Worm (Caenorhabditis elegans): ENCODE results near the gene Y60C6A.3.

Gene Y60C6A.3

DNA sequence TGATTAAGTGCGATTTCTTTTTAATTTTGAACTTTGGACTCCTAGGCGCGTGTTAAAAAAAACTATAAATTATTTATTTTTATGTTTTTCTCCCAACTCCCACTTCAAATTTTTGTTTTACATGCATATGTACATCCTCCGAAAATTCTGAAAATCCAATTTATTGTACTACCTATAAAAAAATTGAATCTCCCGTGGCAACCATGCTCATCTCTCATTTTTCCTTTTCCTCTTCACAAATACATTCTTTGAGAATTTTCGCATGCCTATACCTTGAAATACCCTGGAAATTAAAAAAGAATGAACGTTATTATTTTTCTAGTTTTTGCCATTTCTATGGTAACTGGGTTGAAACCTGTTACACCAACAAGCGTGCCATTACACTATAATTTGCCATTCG, 3.2 kb downstream of the Y60C6A.3 start, which contains the start of gene R02F11.10:
Gene R02F11.10 (plus strand): TSS at position 301 of the 400 bp plus-strand sequence.
- no peak for TF ChIP-seq T23F11.4 (GFP tag; optimal IDR thresholded peaks at IDR 0.05)
- no peak for TF ChIP-seq zip-5 (tag; optimal IDR thresholded peaks at IDR 0.05)
- TF ChIP-seq madf-2 (tag; optimal IDR thresholded peaks at IDR 0.05), result no peak
- TF ChIP-seq pros-1 (tag; optimal IDR thresholded peaks at IDR 0.05), result no peak
- no peak for TF ChIP-seq ceh-30 (tag; optimal IDR thresholded peaks at IDR 0.05)
- no peak for TF ChIP-seq che-1 (tag; optimal IDR thresholded peaks at IDR 0.05)
- no peak for TF ChIP-seq hlh-8 (tag; optimal IDR thresholded peaks at IDR 0.05)
- TF ChIP-seq ceh-45 (GFP tag; IDR thresholded peaks at IDR 0.05), result no peak
- TF ChIP-seq ceh-34 (tag; optimal IDR thresholded peaks at IDR 0.05), result no peak
- TF ChIP-seq unc-42 (tag; optimal IDR thresholded peaks at IDR 0.05), result no peak
- TF ChIP-seq ref-2 (tag; optimal IDR thresholded peaks at IDR 0.05), result no peak
- TF ChIP-seq sdc-2 (tag; optimal IDR thresholded peaks at IDR 0.05), result no peak
- TF ChIP-seq fkh-10 (GFP tag; optimal IDR thresholded peaks at IDR 0.05), result no peak
- TF ChIP-seq ahr-1 (tag; optimal IDR thresholded peaks at IDR 0.05), result no peak
- TF ChIP-seq dve-1 (tag; optimal IDR thresholded peaks at IDR 0.05), result no peak
- no peak for TF ChIP-seq C08G9.2 (tag; optimal IDR thresholded peaks at IDR 0.05)
- no peak for TF ChIP-seq npax-4 (tag; optimal IDR thresholded peaks at IDR 0.05)

DNA sequence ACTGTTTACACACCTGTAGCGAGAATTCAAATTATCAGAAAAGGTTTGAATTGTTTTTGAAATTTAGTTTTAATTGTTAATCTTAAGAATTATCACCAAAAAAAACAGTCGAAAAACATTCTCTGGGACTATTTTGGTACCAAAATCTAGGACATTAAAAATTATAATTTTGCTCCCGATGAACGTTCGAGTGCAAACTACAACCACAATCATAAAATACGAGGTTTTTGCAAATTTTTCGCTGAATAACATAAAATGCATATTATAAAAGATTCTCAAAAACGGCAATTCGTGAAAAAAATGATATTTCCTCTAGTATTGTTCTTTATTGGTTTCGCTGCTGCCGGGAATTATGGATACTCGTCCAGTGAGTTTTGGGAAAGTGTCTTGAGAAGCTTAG, 4.8 kb downstream of the Y60C6A.3 start, which contains the start of gene R02F11.12:
Gene R02F11.12 (plus strand): TSS at position 301 of the 400 bp plus-strand sequence.
- TF ChIP-seq ets-4 (tag; optimal IDR thresholded peaks at IDR 0.05) (no peak), zip-5 (tag; optimal IDR thresholded peaks at IDR 0.05) (no peak), ama-1 (optimal IDR thresholded peaks at IDR 0.05) (no peak), madf-2 (tag; optimal IDR thresholded peaks at IDR 0.05) (no peak), pat-9 (tag; optimal IDR thresholded peaks at IDR 0.05) (no peak), che-1 (tag; optimal IDR thresholded peaks at IDR 0.05) (no peak), dmd-4 (tag; optimal IDR thresholded peaks at IDR 0.05; ENCODE audit: borderline replicate concordance) (no peak), unc-42 (tag; optimal IDR thresholded peaks at IDR 0.05) (no peak), C38D4.7 (GFP tag; optimal IDR thresholded peaks at IDR 0.05) (no peak), ref-2 (tag; optimal IDR thresholded peaks at IDR 0.05) (no peak), rnt-1 (tag; optimal IDR thresholded peaks at IDR 0.05) (no peak), F13H6.1 (tag; optimal IDR thresholded peaks at IDR 0.05) (no peak), ceh-48 (tag; optimal IDR thresholded peaks at IDR 0.05) (no peak)

DNA sequence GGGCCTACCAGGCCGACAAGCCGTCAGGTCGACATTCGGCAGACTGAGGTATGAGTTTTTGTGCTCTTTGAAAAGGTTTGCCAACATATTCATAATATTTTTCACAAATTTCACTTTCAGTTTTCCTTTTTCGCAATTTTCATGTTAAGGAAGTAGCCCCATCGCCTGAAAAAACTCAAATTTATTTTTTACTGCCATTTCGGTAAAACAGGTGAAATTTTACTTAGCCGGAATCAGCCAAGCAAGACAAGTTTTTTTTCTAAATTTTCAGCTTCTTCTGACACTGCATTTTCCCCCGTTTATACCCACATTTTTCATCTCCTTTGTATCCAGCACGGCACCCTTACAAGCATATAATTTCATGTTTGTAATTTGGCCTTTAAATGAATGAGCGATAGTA, 6.0 kb downstream of the Y60C6A.3 start, which contains the start of gene R02F11.11:
Gene R02F11.11 (plus strand): TSS at position 301 of the 400 bp plus-strand sequence.
- no peak for TF ChIP-seq sdc-2 (tag; optimal IDR thresholded peaks at IDR 0.05)
- no peak for TF ChIP-seq dve-1 (tag; optimal IDR thresholded peaks at IDR 0.05)
- no peak for TF ChIP-seq lin-11 (tag; optimal IDR thresholded peaks at IDR 0.05)
- TF ChIP-seq unc-55 (GFP tag; optimal IDR thresholded peaks at IDR 0.05), result no peak
- TF ChIP-seq fkh-10 (GFP tag; optimal IDR thresholded peaks at IDR 0.05), result no peak
- no peak for TF ChIP-seq eyg-1 (tag; optimal IDR thresholded peaks at IDR 0.05)
- TF ChIP-seq dmd-4 (tag; optimal IDR thresholded peaks at IDR 0.05; ENCODE audit: borderline replicate concordance), result no peak
- TF ChIP-seq K09A11.1 (tag; optimal IDR thresholded peaks at IDR 0.05; ENCODE audit: insufficient read depth), result no peak
- TF ChIP-seq unc-86 (tag; optimal IDR thresholded peaks at IDR 0.05), result no peak
- TF ChIP-seq npax-4 (tag; optimal IDR thresholded peaks at IDR 0.05), result no peak
- TF ChIP-seq sox-4 (tag; optimal IDR thresholded peaks at IDR 0.05), result no peak

DNA sequence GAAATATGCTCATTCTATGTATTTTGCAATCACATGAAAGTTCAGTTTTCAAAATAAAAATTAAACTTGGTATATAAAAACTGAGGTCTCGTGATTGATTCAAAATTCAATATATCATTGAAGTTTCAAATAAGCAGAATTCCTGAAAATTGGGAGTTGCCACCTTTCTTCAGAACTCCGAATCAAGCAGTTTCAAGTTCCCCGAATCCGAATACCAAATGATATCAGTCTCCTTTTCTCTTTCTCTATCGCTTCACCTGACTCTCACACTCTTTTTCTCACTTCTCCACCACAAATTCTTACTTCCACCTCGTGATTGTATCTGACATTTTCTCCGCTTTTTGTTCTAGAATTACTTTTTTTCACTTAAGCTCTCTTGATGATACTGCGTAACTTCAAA, 8.7 kb downstream of the Y60C6A.3 start, which contains the start of gene R02F11.2:
Gene R02F11.2 (plus strand): TSS at position 292 of the 400 bp plus-strand sequence.
- TF ChIP-seq ceh-48 (tag; optimal IDR thresholded peaks at IDR 0.05) (no peak), C38D4.7 (GFP tag; optimal IDR thresholded peaks at IDR 0.05) (no peak), ceh-22 (tag; optimal IDR thresholded peaks at IDR 0.05) (no peak)

DNA sequence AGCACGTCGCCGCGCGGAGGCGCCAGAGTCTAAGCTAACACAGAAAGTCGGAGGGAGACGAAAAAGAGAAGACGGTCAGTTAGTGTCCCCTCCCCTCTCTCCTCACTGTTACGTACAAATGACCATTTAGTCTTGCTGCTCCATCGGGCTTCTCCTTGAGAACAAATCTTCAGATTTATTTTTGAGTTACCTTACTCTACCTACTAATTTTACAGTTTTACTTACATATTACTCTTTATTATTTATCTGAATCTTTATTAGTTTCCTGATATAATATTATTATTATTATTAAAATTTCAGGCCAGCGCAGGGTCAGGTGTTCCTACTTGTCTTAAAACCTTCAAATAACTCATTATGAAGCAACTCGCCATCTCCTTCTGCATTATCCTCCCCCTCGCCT, 15.2 kb downstream of the Y60C6A.3 start, which contains the start of gene R02F11.1:
Gene R02F11.1 (plus strand): TSS at position 301 of the 400 bp plus-strand sequence.
- no peak for TF ChIP-seq unc-42 (tag; optimal IDR thresholded peaks at IDR 0.05)
- TF ChIP-seq pag-3 (tag; optimal IDR thresholded peaks at IDR 0.05; ENCODE audit: borderline replicate concordance), result no peak
- TF ChIP-seq ama-1 (optimal IDR thresholded peaks at IDR 0.05), result no peak
- no peak for TF ChIP-seq ceh-45 (GFP tag; IDR thresholded peaks at IDR 0.05)
- TF ChIP-seq ceh-48 (tag; optimal IDR thresholded peaks at IDR 0.05), result no peak
- TF ChIP-seq syd-9 (tag; optimal IDR thresholded peaks at IDR 0.05), result no peak
- no peak for TF ChIP-seq che-1 (tag; optimal IDR thresholded peaks at IDR 0.05)
- TF ChIP-seq ahr-1 (tag; optimal IDR thresholded peaks at IDR 0.05), result no peak
- no peak for TF ChIP-seq madf-2 (tag; optimal IDR thresholded peaks at IDR 0.05)
- no peak for TF ChIP-seq unc-55 (GFP tag; optimal IDR thresholded peaks at IDR 0.05)
- TF ChIP-seq tbx-2 (tag; optimal IDR thresholded peaks at IDR 0.05), result no peak
